Fruit fly (Drosophila melanogaster) whole organism, wandering third instar larva: ENCODE measurements around the gene asf1.

ENCODE experiments used
- Abd-B ChIP-seq: fragments of >200 bp; optimal IDR thresholded peaks from 2 replicates; lab custom pipeline; 2017; ENCODE audit warnings: missing biosample characterization, missing genetic modification characterization
- CG9705 ChIP-seq: fragments of 200-800 bp; sonication (Bioruptor generic); optimal IDR thresholded peaks from 2 replicates; lab custom pipeline; 2018; ENCODE audit warnings: missing biosample characterization, mild to moderate bottlenecking, missing genetic modification characterization
- Myc ChIP-seq: fragments of >200 bp; optimal IDR thresholded peaks from 2 replicates; lab custom pipeline; 2017
- N ChIP-seq: fragments of >200 bp; optimal IDR thresholded peaks from 2 replicates; lab custom pipeline; 2018; ENCODE audit warnings: missing biosample characterization, missing external identifiers, missing genetic modification characterization
- br ChIP-seq: fragments of 200-800 bp; sonication (Bioruptor generic); optimal IDR thresholded peaks from 2 replicates; lab custom pipeline; 2016; ENCODE audit warnings: missing biosample characterization, missing genetic modification characterization
- dmrt93B ChIP-seq: fragments of 200-800 bp; sonication (Bioruptor generic); optimal IDR thresholded peaks from 2 replicates; lab custom pipeline; 2018; ENCODE audit warnings: missing biosample characterization, mild to moderate bottlenecking, missing genetic modification characterization
- foxo ChIP-seq, 2 experiments: fragments of 200-800 bp; sonication (Bioruptor generic); optimal IDR thresholded peaks; 2 replicates in 1 of 2; 3 replicates in 1 of 2; lab custom pipeline; 2016 to 2017; ENCODE audit warnings: missing biosample characterization in 2 of 2, missing genetic modification characterization in 2 of 2
- fru ChIP-seq: fragments of 200-800 bp; sonication (Bioruptor generic); optimal IDR thresholded peaks from 3 replicates; lab custom pipeline; 2016; ENCODE audit warnings: missing biosample characterization, mild to moderate bottlenecking, missing genetic modification characterization
- psq ChIP-seq: fragments of 200-800 bp; sonication (Bioruptor generic); optimal IDR thresholded peaks from 3 replicates; lab custom pipeline; 2017; ENCODE audit warnings: missing biosample characterization, mild to moderate bottlenecking, missing genetic modification characterization, moderate library complexity
- tai ChIP-seq: sonication (Bioruptor generic); optimal IDR thresholded peaks from 2 replicates; lab custom pipeline; 2016; ENCODE audit warnings: missing biosample characterization, missing genetic modification characterization
- usp ChIP-seq: fragments of >200 bp; optimal IDR thresholded peaks from 2 replicates; lab custom pipeline; 2017; ENCODE audit warnings: missing biosample characterization, missing genetic modification characterization

- no peak for TF ChIP-seq Myc
- no peak for TF ChIP-seq fru (GFP tag; lab: Kevin White, UChicago)
- TF ChIP-seq CG9705 (GFP tag; lab: Kevin White, UChicago): no peak
- no peak for TF ChIP-seq Abd-B (GFP tag; lab: Kevin White, UChicago)
- no peak for TF ChIP-seq psq (GFP tag; lab: Kevin White, UChicago)
- TF ChIP-seq N (GFP tag; lab: Kevin White, UChicago): no peak
- TF ChIP-seq dmrt93B (GFP tag; lab: Kevin White, UChicago): no peak
- TF ChIP-seq usp: no peak
- TF ChIP-seq br (GFP tag; lab: Kevin White, UChicago): no peak
- no peak for TF ChIP-seq foxo (GFP tag; optimal IDR thresholded peaks at IDR 0.05; lab: Kevin White, UChicago)
- no peak for TF ChIP-seq tai (GFP tag; lab: Kevin White, UChicago)
Observed at dm6 chr3L:19663605-19664230, 45.0 kb downstream of the asf1 start, which contains the start of gene tey.
